Fruit fly (Drosophila melanogaster) whole organism, embryonic: Measurements from ENCODE around the gene CG6928.

Source experiments
- Ada2b ChIP-seq: fragments of 200-800 bp; sonication (Bioruptor generic); IDR thresholded peaks from 2 replicates; pipeline ENCODE4 v1.3.6; 2022; ENCODE audit warnings: missing biosample characterization, missing genetic modification characterization
- CG10565 ChIP-seq: fragments of 200-800 bp; sonication (Bioruptor generic); optimal IDR thresholded peaks from 3 replicates; lab custom pipeline; 2016; ENCODE audit warnings: missing biosample characterization, mild to moderate bottlenecking, missing genetic modification characterization
- CG11695 ChIP-seq: fragments of 200-800 bp; sonication (Bioruptor generic); IDR thresholded peaks from 3 replicates; pipeline ENCODE4 v1.3.6; 2022; ENCODE audit warnings: missing biosample characterization, missing genetic modification characterization
- CG12236 ChIP-seq: fragments of 200-800 bp; sonication (Bioruptor generic); optimal IDR thresholded peaks from 2 replicates; lab custom pipeline; 2016; ENCODE audit warnings: missing biosample characterization, missing genetic modification characterization
- CG13296 ChIP-seq: fragments of 200-800 bp; sonication (Bioruptor generic); optimal IDR thresholded peaks from 3 replicates; lab custom pipeline; 2018; ENCODE audit warnings: missing biosample characterization, mild to moderate bottlenecking, missing genetic modification characterization
- CG13624 ChIP-seq: fragments of 200-800 bp; sonication (Bioruptor generic); optimal IDR thresholded peaks from 2 replicates; lab custom pipeline; 2016; ENCODE audit warnings: missing biosample characterization, missing genetic modification characterization
- CG15696 ChIP-seq: fragments of 200-800 bp; sonication (Bioruptor generic); optimal IDR thresholded peaks from 2 replicates; lab custom pipeline; 2019; ENCODE audit warnings: missing biosample characterization, mild to moderate bottlenecking, missing genetic modification characterization, moderate library complexity
- CG17361 ChIP-seq: fragments of 200-800 bp; sonication (Bioruptor generic); IDR thresholded peaks from 3 replicates; pipeline ENCODE4 v1.3.6; 2022; ENCODE audit warnings: missing biosample characterization, missing genetic modification characterization
- CG1832 ChIP-seq: fragments of 200-800 bp; sonication (Bioruptor generic); optimal IDR thresholded peaks from 2 replicates; lab custom pipeline; 2017; ENCODE audit warnings: missing biosample characterization, mild to moderate bottlenecking, missing genetic modification characterization, inconsistent platforms
- CG18764 ChIP-seq: fragments of 200-800 bp; sonication (Bioruptor generic); optimal IDR thresholded peaks from 3 replicates; lab custom pipeline; 2016; ENCODE audit warnings: missing biosample characterization, missing genetic modification characterization
- CG32767 ChIP-seq: fragments of 200-800 bp; sonication (Bioruptor generic); IDR thresholded peaks from 2 replicates; pipeline ENCODE4 v1.3.6; 2022; ENCODE audit warnings: missing biosample characterization, missing genetic modification characterization
- CG33557 ChIP-seq: fragments of 200-800 bp; sonication (Bioruptor generic); optimal IDR thresholded peaks from 2 replicates; lab custom pipeline; 2019; ENCODE audit warnings: missing biosample characterization, mild to moderate bottlenecking, missing genetic modification characterization, moderate library complexity
- CG7271 ChIP-seq: fragments of 200-800 bp; sonication (Bioruptor generic); optimal IDR thresholded peaks from 2 replicates; lab custom pipeline; 2018; ENCODE audit warnings: missing biosample characterization, mild to moderate bottlenecking, missing genetic modification characterization, moderate library complexity
- Dip2 ChIP-seq: fragments of 200-800 bp; sonication (Bioruptor generic); IDR thresholded peaks from 2 replicates; pipeline ENCODE4 v1.3.6; 2022; ENCODE audit warnings: missing biosample characterization, missing genetic modification characterization
- Fer2 ChIP-seq: fragments of 200-800 bp; sonication (Bioruptor generic); optimal IDR thresholded peaks from 2 replicates; lab custom pipeline; 2018; ENCODE audit warnings: missing biosample characterization, mild to moderate bottlenecking, missing genetic modification characterization, moderate library complexity
- HLHmδ ChIP-seq: fragments of 200-800 bp; sonication (Bioruptor generic); optimal IDR thresholded peaks from 2 replicates; lab custom pipeline; 2018; ENCODE audit warnings: missing biosample characterization, mild to moderate bottlenecking, missing genetic modification characterization, moderate library complexity
- HmgD ChIP-seq: fragments of 200-800 bp; sonication (Bioruptor generic); optimal IDR thresholded peaks from 3 replicates; lab custom pipeline; 2016; ENCODE audit warnings: missing biosample characterization, missing genetic modification characterization
- Hmr ChIP-seq: fragments of 200-800 bp; sonication (Bioruptor generic); optimal IDR thresholded peaks from 3 replicates; lab custom pipeline; 2017; ENCODE audit warnings: mild to moderate bottlenecking, missing biosample characterization, missing genetic modification reagents, missing genetic modification characterization
- Hsf ChIP-seq: fragments of 200-800 bp; sonication (Bioruptor generic); optimal IDR thresholded peaks from 3 replicates; lab custom pipeline; 2016; ENCODE audit warnings: missing biosample characterization, missing genetic modification characterization
- Jarid2 ChIP-seq: fragments of 200-800 bp; sonication (Bioruptor generic); optimal IDR thresholded peaks from 3 replicates; lab custom pipeline; 2017; ENCODE audit warnings: mild to moderate bottlenecking, missing biosample characterization, missing genetic modification reagents, missing genetic modification characterization
- Med ChIP-seq: fragments of 200-800 bp; sonication (Bioruptor generic); peaks from one replicate; lab custom pipeline; 2016; ENCODE audit warnings: missing biosample characterization, missing genetic modification characterization, mild to moderate bottlenecking, inconsistent platforms, moderate library complexity
- Meics ChIP-seq: fragments of 200-800 bp; sonication (Bioruptor generic); optimal IDR thresholded peaks from 2 replicates; lab custom pipeline; 2017; ENCODE audit warnings: missing biosample characterization, mild to moderate bottlenecking, missing genetic modification characterization
- Mes4 ChIP-seq: fragments of 200-800 bp; sonication (Bioruptor generic); optimal IDR thresholded peaks from 2 replicates; lab custom pipeline; 2016; ENCODE audit warnings: missing biosample characterization, missing genetic modification characterization
- Nf-YA ChIP-seq: fragments of 200-800 bp; sonication (Bioruptor generic); IDR thresholded peaks from 2 replicates; pipeline ENCODE4 v1.3.6; 2022; ENCODE audit warnings: missing biosample characterization, missing genetic modification characterization
- Optix ChIP-seq: fragments of 200-800 bp; sonication (Bioruptor generic); IDR thresholded peaks from 3 replicates; pipeline ENCODE4 v1.3.6; 2022; ENCODE audit warnings: missing biosample characterization, missing genetic modification characterization
- Taf1 ChIP-seq: fragments of 200-800 bp; sonication (Bioruptor generic); IDR thresholded peaks from 2 replicates; pipeline ENCODE4 v1.3.6; 2022; ENCODE audit warnings: missing biosample characterization, missing genetic modification characterization
- Vsx1 ChIP-seq: fragments of 200-800 bp; sonication (Bioruptor generic); optimal IDR thresholded peaks from 2 replicates; lab custom pipeline; 2017; ENCODE audit warnings: missing biosample characterization, mild to moderate bottlenecking, missing genetic modification characterization, missing genetic modification reagents
- cad ChIP-seq: fragments of >200 bp; optimal IDR thresholded peaks from 2 replicates; lab custom pipeline; 2017; ENCODE audit warnings: missing biosample characterization, missing genetic modification characterization
- cg ChIP-seq: fragments of 200-800 bp; sonication (Bioruptor generic); optimal IDR thresholded peaks from 3 replicates; lab custom pipeline; 2019; ENCODE audit warnings: missing biosample characterization, mild to moderate bottlenecking, missing genetic modification characterization, moderate library complexity
- chif ChIP-seq, 2 experiments: fragments of 200-800 bp; sonication (Bioruptor generic); optimal IDR thresholded peaks; 3 replicates each; lab custom pipeline; 2016; ENCODE audit warnings: missing biosample characterization in 2 of 2, missing genetic modification characterization in 2 of 2
- disco-r ChIP-seq: fragments of 200-800 bp; sonication (Bioruptor generic); optimal IDR thresholded peaks from 2 replicates; lab custom pipeline; 2016; ENCODE audit warnings: missing biosample characterization, missing genetic modification characterization
- klu ChIP-seq: fragments of 200-800 bp; sonication (Bioruptor generic); IDR thresholded peaks from 2 replicates; pipeline ENCODE4 v1.3.6; 2022; ENCODE audit warnings: missing biosample characterization, missing genetic modification characterization
- kni ChIP-seq: fragments of 200-800 bp; sonication (Bioruptor generic); optimal IDR thresholded peaks from 3 replicates; lab custom pipeline; 2017; ENCODE audit warnings: mild to moderate bottlenecking, missing biosample characterization, missing genetic modification reagents, missing genetic modification characterization
- knrl ChIP-seq: fragments of 200-800 bp; sonication (Bioruptor generic); IDR thresholded peaks from 3 replicates; pipeline ENCODE4 v1.3.6; 2022; ENCODE audit warnings: missing biosample characterization, missing genetic modification characterization; ENCODE audit not compliant: partially characterized antibody
- lola ChIP-seq, 3 experiments: fragments of >200 bp in 2 of 3; fragments of 200-800 bp in 1 of 3; sonication (Bioruptor generic) in 1 of 3; optimal IDR thresholded peaks; 2 replicates each; lab custom pipeline; 2017 to 2019; ENCODE audit warnings: missing biosample characterization in 3 of 3, missing genetic modification characterization in 3 of 3, mild to moderate bottlenecking in 1 of 3, moderate library complexity in 1 of 3
- odd ChIP-seq: fragments of 200-800 bp; sonication (Bioruptor generic); optimal IDR thresholded peaks from 2 replicates; lab custom pipeline; 2017; ENCODE audit warnings: missing biosample characterization, mild to moderate bottlenecking, missing genetic modification characterization
- otp ChIP-seq: fragments of 200-800 bp; sonication (Bioruptor generic); IDR thresholded peaks from 3 replicates; pipeline ENCODE4, ENCODE4 v1.3.6; 2022; ENCODE audit warnings: missing biosample characterization, missing genetic modification characterization
- pb ChIP-seq: fragments of 200-800 bp; sonication (Bioruptor generic); optimal IDR thresholded peaks from 3 replicates; lab custom pipeline; 2016; ENCODE audit warnings: missing biosample characterization, missing genetic modification characterization
- psq ChIP-seq: fragments of 200-800 bp; sonication (Bioruptor generic); optimal IDR thresholded peaks from 2 replicates; lab custom pipeline; 2017; ENCODE audit warnings: missing biosample characterization, missing genetic modification characterization
- sima ChIP-seq: fragments of 200-800 bp; sonication (Bioruptor generic); optimal IDR thresholded peaks from 2 replicates; lab custom pipeline; 2016; ENCODE audit warnings: missing biosample characterization, missing genetic modification characterization
- tio ChIP-seq: fragments of 200-800 bp; sonication (Bioruptor generic); optimal IDR thresholded peaks from 2 replicates; lab custom pipeline; 2017; ENCODE audit warnings: missing biosample characterization, missing genetic modification characterization, inconsistent platforms
- tna ChIP-seq: fragments of 200-800 bp; sonication (Bioruptor generic); IDR thresholded peaks from 2 replicates; pipeline ENCODE4 v1.3.6; 2022; ENCODE audit warnings: missing biosample characterization, missing genetic modification characterization; ENCODE audit not compliant: partially characterized antibody
- tx ChIP-seq: fragments of 200-800 bp; sonication (Bioruptor generic); optimal IDR thresholded peaks from 2 replicates; lab custom pipeline; 2016; ENCODE audit warnings: missing biosample characterization, missing genetic modification characterization
- vfl ChIP-seq: fragments of 200-800 bp; sonication (Bioruptor generic); optimal IDR thresholded peaks from 2 replicates; lab custom pipeline; 2016; ENCODE audit warnings: missing biosample characterization, missing genetic modification characterization
- yki ChIP-seq: fragments of >200 bp; optimal IDR thresholded peaks from 3 replicates; lab custom pipeline; 2018
- z ChIP-seq: fragments of 200-800 bp; sonication (Bioruptor generic); IDR thresholded peaks from 3 replicates; pipeline ENCODE4 v1.3.6; 2022; ENCODE audit warnings: missing biosample characterization, missing genetic modification characterization
- zen ChIP-seq: fragments of 200-800 bp; sonication (Bioruptor generic); optimal IDR thresholded peaks from 3 replicates; lab custom pipeline; 2018; ENCODE audit warnings: missing biosample characterization, mild to moderate bottlenecking, missing genetic modification characterization, moderate library complexity
- zf30C ChIP-seq: fragments of 200-800 bp; sonication (Bioruptor generic); optimal IDR thresholded peaks from 3 replicates; lab custom pipeline; 2018; ENCODE audit warnings: missing biosample characterization, mild to moderate bottlenecking, missing genetic modification characterization
- zfh1 ChIP-seq: fragments of 200-800 bp; sonication (Bioruptor generic); IDR thresholded peaks from 3 replicates; pipeline ENCODE4 v1.3.6; 2022; ENCODE audit warnings: missing biosample characterization, missing genetic modification characterization
- zfh2 ChIP-seq: fragments of 200-800 bp; sonication (Bioruptor generic); optimal IDR thresholded peaks from 2 replicates; lab custom pipeline; 2016; ENCODE audit warnings: missing biosample characterization, missing genetic modification characterization

The CG6928 gene

dm6 chr3L:12037449-12038163 is 34.7 kb downstream of the CG6928 start (continued):
- TF ChIP-seq cad (GFP tag; lab: Kevin White, UChicago) = no peak
- peak; percentile 75 for TF ChIP-seq Med (GFP tag; lab: Kevin White, UChicago)
- TF ChIP-seq HLHmδ (GFP tag; lab: Kevin White, UChicago) = no peak
- no peak for TF ChIP-seq disco-r (GFP tag; lab: Kevin White, UChicago)
- TF ChIP-seq Taf1 (GFP tag; lab: Robert Waterston, UW) = no peak
- TF ChIP-seq pb (GFP tag; lab: Kevin White, UChicago) = peak; percentile 0
- TF ChIP-seq CG33557 (GFP tag; lab: Kevin White, UChicago) = peak; percentile 27
- TF ChIP-seq CG12236 (GFP tag; lab: Kevin White, UChicago) = no peak
- peak; percentile 28 for TF ChIP-seq CG18764
- no peak for TF ChIP-seq z (GFP tag; lab: Robert Waterston, UW)
- TF ChIP-seq CG11695 (GFP tag; lab: Robert Waterston, UW) = peak; percentile 66
- no peak for TF ChIP-seq CG10565 (GFP tag; lab: Kevin White, UChicago)
- no peak for TF ChIP-seq Optix (GFP tag; lab: Robert Waterston, UW)
- no peak for TF ChIP-seq CG13624
- TF ChIP-seq vfl = no peak
- TF ChIP-seq Hmr (GFP tag; lab: Kevin White, UChicago) = no peak
- TF ChIP-seq zfh2 (GFP tag; lab: Kevin White, UChicago) = no peak
- TF ChIP-seq Ada2b (GFP tag; lab: Robert Waterston, UW) = peak; percentile 62
- TF ChIP-seq zfh1 = peak; percentile 79
- no peak for TF ChIP-seq Vsx1
- peak; percentile 21; the same call in 1 of the 2 replicates for TF ChIP-seq CG32767 (GFP tag; lab: Robert Waterston, UW)
- TF ChIP-seq chif (GFP tag; optimal IDR thresholded peaks at IDR 0.05; lab: Kevin White, UChicago) = peak; percentile 18 to 46
- TF ChIP-seq knrl (GFP tag; lab: Robert Waterston, UW) = no peak
- TF ChIP-seq kni (GFP tag; lab: Kevin White, UChicago) = no peak
- no peak for TF ChIP-seq Dip2
- no peak for TF ChIP-seq HmgD (GFP tag; lab: Kevin White, UChicago)
- TF ChIP-seq odd (GFP tag; lab: Kevin White, UChicago) = no peak
- no peak for TF ChIP-seq sima (GFP tag; lab: Kevin White, UChicago)
- peak; percentile 38 for TF ChIP-seq Meics
- 0 out of 2 replicates have a peak, but pooled peaks have one; percentile 24 for TF ChIP-seq Nf-YA (GFP tag; lab: Robert Waterston, UW)
- TF ChIP-seq otp (GFP tag; lab: Robert Waterston, UW) = 0 out of 3 replicates have a peak, but pooled peaks have one; percentile 27
- TF ChIP-seq CG1832 (GFP tag; lab: Kevin White, UChicago) = no peak
- no peak for TF ChIP-seq CG7271 (tag; lab: Kevin White, UChicago)
- TF ChIP-seq yki (lab: Kevin White, UChicago) = no peak
- TF ChIP-seq zf30C (GFP tag; lab: Kevin White, UChicago) = peak; percentile 3
- no peak for TF ChIP-seq psq
- peak; percentile 28 for TF ChIP-seq CG15696 (tag; lab: Kevin White, UChicago)
- no peak for TF ChIP-seq Fer2 (tag; lab: Kevin White, UChicago)
- TF ChIP-seq Hsf = no peak
- peak; percentile 49 for TF ChIP-seq tio (GFP tag; lab: Kevin White, UChicago)
- TF ChIP-seq klu (GFP tag; lab: Robert Waterston, UW) = peak; percentile 43; the same call in 1 of the 2 replicates
- TF ChIP-seq cg (GFP tag; lab: Kevin White, UChicago) = no peak
- TF ChIP-seq Mes4 (GFP tag; lab: Kevin White, UChicago) = peak; percentile 37
- TF ChIP-seq CG17361 (GFP tag; lab: Robert Waterston, UW) = peak; percentile 57; the same call in 2 of the 3 replicates
- TF ChIP-seq zen (tag; lab: Kevin White, UChicago) = no peak
- TF ChIP-seq tx (GFP tag; lab: Kevin White, UChicago) = peak; percentile 30
- TF ChIP-seq Jarid2 (GFP tag; lab: Kevin White, UChicago) = no peak
- no peak for TF ChIP-seq CG13296 (GFP tag; lab: Kevin White, UChicago)
- TF ChIP-seq lola (GFP tag; optimal IDR thresholded peaks at IDR 0.05; lab: Kevin White, UChicago) = peak in 1 of 3 experiments; percentile 58
- TF ChIP-seq tna (GFP tag; lab: Robert Waterston, UW) = no peak
